Worm (Caenorhabditis elegans) whole organism, late embryonic: ENCODE data around the gene rbg-3.

Experiments
- Y22D7AL.16 ChIP-seq: sonication (generic microtip); optimal IDR thresholded peaks from 2 replicates; lab custom pipeline; 2016; ENCODE audit warnings: missing genetic modification characterization, missing compliant biosample characterization
- ama-1 ChIP-seq: fragments of 150-350 bp; optimal IDR thresholded peaks from 2 replicates; lab custom pipeline; 2014
- ceh-34 ChIP-seq: sonication (generic microtip); optimal IDR thresholded peaks from 2 replicates; lab custom pipeline; 2016; ENCODE audit warnings: mild to moderate bottlenecking, missing genetic modification characterization, missing compliant biosample characterization
- fkh-10 ChIP-seq: fragments of 150-350 bp; optimal IDR thresholded peaks from 2 replicates; lab custom pipeline; 2014; ENCODE audit warnings: missing biosample characterization, missing genetic modification reagents, missing genetic modification characterization
- nfya-1 ChIP-seq: sonication (generic microtip); optimal IDR thresholded peaks from 2 replicates; lab custom pipeline; 2017; ENCODE audit warnings: missing genetic modification characterization, mild to moderate bottlenecking, missing compliant biosample characterization, antibody characterized with exemption, moderate library complexity
- sox-4 ChIP-seq: sonication (generic microtip); optimal IDR thresholded peaks from 2 replicates; lab custom pipeline; 2017; ENCODE audit warnings: mild to moderate bottlenecking, missing genetic modification characterization, inconsistent platforms, missing compliant biosample characterization
- tbx-2 ChIP-seq: sonication (generic microtip); optimal IDR thresholded peaks from 2 replicates; lab custom pipeline; 2016; ENCODE audit warnings: missing genetic modification characterization, missing compliant biosample characterization
- unc-55 ChIP-seq: sonication (generic microtip); optimal IDR thresholded peaks from 2 replicates; lab custom pipeline; 2017; ENCODE audit warnings: missing biosample characterization, missing genetic modification reagents, missing genetic modification characterization

- TF ChIP-seq Y22D7AL.16 (tag; lab: Kevin White, UChicago) (no peak), ama-1 (no peak), fkh-10 (GFP tag; lab: Kevin White, UChicago) (no peak), nfya-1 (tag; lab: Kevin White, UChicago) (no peak), sox-4 (tag; lab: Kevin White, UChicago) (no peak), ceh-34 (tag; lab: Kevin White, UChicago) (no peak), tbx-2 (tag; lab: Kevin White, UChicago) (no peak), unc-55 (GFP tag; lab: Kevin White, UChicago) (no peak)
Observed at ce11 chrIII:4715088-4715487, 39.1 kb upstream of the rbg-3 start, which contains the start of gene him-18.
